Worm (Caenorhabditis elegans): Measurements from ENCODE around the gene srh-283.

The srh-283 gene

DNA sequence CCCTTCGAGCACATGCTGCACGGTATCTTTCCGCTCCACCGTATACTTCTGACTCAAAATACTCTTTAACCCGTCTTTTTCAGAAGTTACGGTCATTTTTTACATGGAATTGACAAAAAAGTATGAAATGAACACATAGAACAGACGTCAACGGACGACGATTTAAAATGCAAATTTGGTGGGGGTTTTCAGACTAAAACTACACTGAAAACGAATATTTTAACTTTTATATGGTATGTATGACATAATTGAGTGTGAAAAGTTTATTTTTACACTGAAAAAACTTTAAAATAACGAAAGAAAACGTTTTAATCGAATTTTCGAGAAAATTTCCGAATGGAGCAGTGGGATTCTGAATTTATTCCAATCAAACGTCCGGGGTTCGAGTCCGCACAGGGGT lies 18.2 kb upstream of the srh-283 start, which contains the start of gene twk-36:
Gene twk-36, minus strand, starts transcription at position 101 of the 400 bp plus-strand sequence.
- TF ChIP-seq ceh-19 (GFP tag; optimal IDR thresholded peaks at IDR 0.05) = no peak
- TF ChIP-seq ttx-3 (tag; optimal IDR thresholded peaks at IDR 0.05) = no peak
- no peak for TF ChIP-seq nfya-1 (tag; optimal IDR thresholded peaks at IDR 0.05)
- no peak for TF ChIP-seq ceh-9 (tag; optimal IDR thresholded peaks at IDR 0.05)

DNA sequence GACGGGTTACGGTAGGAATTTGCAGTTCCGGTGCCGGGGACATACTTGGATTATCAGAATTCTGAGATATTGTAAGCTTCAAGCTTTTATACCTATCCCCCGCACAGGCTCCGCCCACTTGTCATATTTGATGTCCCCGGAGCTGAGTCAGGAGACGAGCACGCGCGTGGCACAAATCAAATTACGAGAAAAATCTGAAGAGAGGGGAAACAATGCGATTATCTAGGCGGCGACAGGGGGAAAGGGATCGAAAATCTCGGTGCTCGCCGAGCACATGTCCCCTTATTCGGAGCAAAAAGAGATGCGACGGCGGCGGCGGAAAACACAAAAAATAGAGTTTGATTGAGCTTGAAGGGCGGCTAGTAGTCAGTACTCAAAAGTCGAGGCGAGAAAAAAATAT lies 16.0 kb upstream of the srh-283 start, which contains the start of gene R12G8.1:
Gene R12G8.1, minus strand, starts transcription at position 63 of the 400 bp plus-strand sequence.
- TF ChIP-seq ama-1 (optimal IDR thresholded peaks at IDR 0.05) = no peak
- TF ChIP-seq pag-3 (tag; optimal IDR thresholded peaks at IDR 0.05; ENCODE audit: borderline replicate concordance) = peak; percentile 1
- no peak for TF ChIP-seq C38D4.7 (GFP tag; optimal IDR thresholded peaks at IDR 0.05)
- peak; percentile 98 for TF ChIP-seq unc-42 (tag; optimal IDR thresholded peaks at IDR 0.05)
- TF ChIP-seq hlh-30 (tag; optimal IDR thresholded peaks at IDR 0.05; ENCODE audit: insufficient read depth) = no peak
- TF ChIP-seq pha-2 (tag; optimal IDR thresholded peaks at IDR 0.05) = no peak

DNA sequence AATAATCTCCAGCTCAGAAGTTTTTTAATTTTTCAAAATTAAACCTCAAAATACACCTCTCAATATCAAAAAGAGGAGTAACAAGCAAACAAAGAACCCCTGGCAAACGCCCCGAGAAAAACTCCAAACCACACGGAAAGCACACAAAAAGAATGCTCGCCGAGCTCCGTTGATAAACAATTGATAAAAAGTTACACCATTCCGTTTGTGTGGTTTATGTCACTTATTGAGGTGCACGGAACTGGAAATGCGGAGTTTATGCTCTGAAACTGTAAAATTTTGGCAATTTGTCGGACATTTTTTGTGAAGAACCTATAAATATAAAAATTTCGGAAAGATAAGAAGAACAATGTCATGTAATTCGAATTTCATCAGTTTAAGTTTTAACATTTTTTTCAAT lies 12.8 kb upstream of the srh-283 start:
- no peak for TF ChIP-seq unc-86 (tag; optimal IDR thresholded peaks at IDR 0.05)
- TF ChIP-seq pha-4 (tag; optimal IDR thresholded peaks at IDR 0.05) = no peak
- no peak for TF ChIP-seq K09A11.1 (tag; optimal IDR thresholded peaks at IDR 0.05; ENCODE audit: insufficient read depth)
- no peak for TF ChIP-seq ceh-6 (GFP tag; optimal IDR thresholded peaks at IDR 0.05)
- no peak for TF ChIP-seq nhr-232 (tag; optimal IDR thresholded peaks at IDR 0.05)
- TF ChIP-seq C08G9.2 (tag; optimal IDR thresholded peaks at IDR 0.05) = no peak
- TF ChIP-seq tbx-7 (tag; optimal IDR thresholded peaks at IDR 0.05) = no peak
- TF ChIP-seq zip-5 (tag; optimal IDR thresholded peaks at IDR 0.05) = no peak

DNA sequence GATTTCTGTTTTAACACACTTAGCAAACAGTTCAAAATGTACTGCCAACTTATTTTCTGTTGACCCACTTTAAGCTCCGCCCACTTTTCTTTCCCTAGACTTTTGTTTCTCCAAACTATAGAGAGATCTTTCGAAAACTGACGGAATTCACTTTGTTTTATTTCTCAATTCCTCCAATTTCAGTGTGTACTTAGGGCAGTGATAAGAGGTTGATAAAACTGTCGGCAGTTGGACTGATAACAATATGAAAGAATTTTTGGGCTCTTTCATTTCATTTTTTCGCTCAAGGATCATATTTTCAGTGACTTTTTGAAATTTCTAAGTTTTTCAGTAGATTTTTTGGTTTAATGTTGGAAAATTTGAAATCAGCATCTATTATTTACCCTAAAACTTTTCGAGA lies 10.1 kb upstream of the srh-283 start:
- no peak for TF ChIP-seq sdc-2 (tag; optimal IDR thresholded peaks at IDR 0.05)
- TF ChIP-seq ets-4 (tag; optimal IDR thresholded peaks at IDR 0.05) = no peak
- TF ChIP-seq dmd-4 (tag; optimal IDR thresholded peaks at IDR 0.05; ENCODE audit: borderline replicate concordance) = no peak
- no peak for TF ChIP-seq pat-9 (tag; optimal IDR thresholded peaks at IDR 0.05)
- TF ChIP-seq pha-4 (tag; optimal IDR thresholded peaks at IDR 0.05) = no peak
- TF ChIP-seq C08G9.2 (tag; optimal IDR thresholded peaks at IDR 0.05) = no peak
- TF ChIP-seq tbx-7 (tag; optimal IDR thresholded peaks at IDR 0.05) = no peak
- no peak for TF ChIP-seq ceh-22 (tag; optimal IDR thresholded peaks at IDR 0.05)
- TF ChIP-seq pros-1 (tag; optimal IDR thresholded peaks at IDR 0.05) = no peak

DNA sequence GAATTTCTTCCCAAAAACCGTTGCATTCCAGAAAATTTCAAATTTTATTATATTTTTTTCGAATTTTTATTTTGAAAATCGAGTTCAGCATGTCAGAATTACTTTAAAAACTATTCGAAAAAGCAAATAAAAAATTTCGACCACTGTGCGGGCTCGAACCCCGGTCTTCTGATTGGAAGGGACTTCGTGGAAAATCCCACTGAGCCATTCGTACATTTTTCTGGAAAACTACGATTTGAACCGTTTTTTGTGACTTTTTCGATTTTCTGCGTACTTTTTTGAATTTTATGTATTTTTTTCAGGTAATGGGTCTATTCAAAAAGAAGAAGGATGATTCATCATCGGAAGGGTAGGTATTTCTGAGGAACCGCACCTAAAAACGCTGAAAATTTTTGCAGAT lies 9.6 kb upstream of the srh-283 start, which contains the start of gene pgp-9:
Gene pgp-9, plus strand, starts transcription at position 301 of the 400 bp plus-strand sequence.
- TF ChIP-seq ceh-24 (tag; optimal IDR thresholded peaks at IDR 0.05) = no peak
- TF ChIP-seq dmd-4 (tag; optimal IDR thresholded peaks at IDR 0.05; ENCODE audit: borderline replicate concordance) = no peak
- no peak for TF ChIP-seq ceh-9 (tag; optimal IDR thresholded peaks at IDR 0.05)
- TF ChIP-seq dve-1 (tag; optimal IDR thresholded peaks at IDR 0.05) = no peak
- TF ChIP-seq madf-2 (tag; optimal IDR thresholded peaks at IDR 0.05) = no peak
- TF ChIP-seq ceh-14 (tag; optimal IDR thresholded peaks at IDR 0.05) = no peak
- no peak for TF ChIP-seq fax-1 (tag; optimal IDR thresholded peaks at IDR 0.05)
- no peak for TF ChIP-seq K09A11.1 (tag; optimal IDR thresholded peaks at IDR 0.05; ENCODE audit: insufficient read depth)
- no peak for TF ChIP-seq ceh-31 (tag; optimal IDR thresholded peaks at IDR 0.05)
- TF ChIP-seq che-1 (tag; optimal IDR thresholded peaks at IDR 0.05) = no peak
- TF ChIP-seq ahr-1 (tag; optimal IDR thresholded peaks at IDR 0.05) = no peak
- TF ChIP-seq ceh-45 (GFP tag; IDR thresholded peaks at IDR 0.05) = no peak
- TF ChIP-seq lim-6 (tag; optimal IDR thresholded peaks at IDR 0.05) = no peak
- TF ChIP-seq hlh-15 (tag; optimal IDR thresholded peaks at IDR 0.05) = no peak
- TF ChIP-seq sdc-2 (tag; optimal IDR thresholded peaks at IDR 0.05) = no peak

All from whole organism, late embryonic.